Worm (Caenorhabditis elegans) whole organism, L1 larva: ENCODE data around the gene clec-247.

Source experiments
- C16A3.4 ChIP-seq: fragments of 150-350 bp; optimal IDR thresholded peaks from 2 replicates; lab custom pipeline; 2014; ENCODE audit warnings: missing biosample characterization, missing genetic modification characterization
- aha-1 ChIP-seq: fragments of 150-350 bp; optimal IDR thresholded peaks from 2 replicates; lab custom pipeline; 2014; ENCODE audit warnings: missing biosample characterization, missing genetic modification characterization
- blmp-1 ChIP-seq: fragments of 150-350 bp; optimal IDR thresholded peaks from 2 replicates; lab custom pipeline; 2014; ENCODE audit warnings: missing biosample characterization, missing genetic modification characterization
- ceh-63 ChIP-seq: fragments of 200-800 bp; sonication (Bioruptor generic); optimal IDR thresholded peaks from 2 replicates; lab custom pipeline; 2018; ENCODE audit warnings: mild to moderate bottlenecking, missing genetic modification characterization, missing compliant biosample characterization
- ces-1 ChIP-seq: fragments of 150-350 bp; optimal IDR thresholded peaks from 2 replicates; lab custom pipeline; 2014; ENCODE audit warnings: missing biosample characterization, missing genetic modification reagents, missing genetic modification characterization
- efl-1 ChIP-seq, 4 experiments: fragments of 150-350 bp; optimal IDR thresholded peaks in 3 of 4; peaks in 1 of 4; 1 replicate in 1 of 4; 2 replicates in 3 of 4; lab custom pipeline; 2014; ENCODE audit warnings: missing biosample characterization in 2 of 4, missing genetic modification characterization in 2 of 4, missing genetic modification reagents in 2 of 4
- efl-3 ChIP-seq: fragments of 200-800 bp; sonication (Bioruptor generic); optimal IDR thresholded peaks from 2 replicates; lab custom pipeline; 2018; ENCODE audit warnings: mild to moderate bottlenecking, missing genetic modification characterization, missing compliant biosample characterization
- elt-2 ChIP-seq: sonication (generic microtip); optimal IDR thresholded peaks from 2 replicates; lab custom pipeline; 2016; ENCODE audit warnings: missing genetic modification characterization, mild to moderate bottlenecking, inconsistent platforms, missing compliant biosample characterization, missing genetic modification reagents
- fkh-8 ChIP-seq: sonication (generic microtip); optimal IDR thresholded peaks from 2 replicates; lab custom pipeline; 2016; ENCODE audit warnings: mild to moderate bottlenecking, missing genetic modification characterization, missing compliant biosample characterization
- hpl-2 ChIP-seq: fragments of 150-350 bp; optimal IDR thresholded peaks from 2 replicates; lab custom pipeline; 2014; ENCODE audit warnings: missing biosample characterization, missing genetic modification reagents, missing genetic modification characterization
- lin-15B ChIP-seq: fragments of 150-350 bp; sonication (generic microtip); optimal IDR thresholded peaks from 3 replicates; lab custom pipeline; 2014; ENCODE audit warnings: missing biosample characterization, missing genetic modification characterization
- lin-35 ChIP-seq, 2 experiments: fragments of 150-350 bp; optimal IDR thresholded peaks; 2 replicates each; lab custom pipeline; 2014; ENCODE audit warnings: missing biosample characterization in 2 of 2, missing genetic modification characterization in 2 of 2, missing genetic modification reagents in 2 of 2
- nhr-11 ChIP-seq: fragments of 150-350 bp; optimal IDR thresholded peaks from 2 replicates; lab custom pipeline; 2014; ENCODE audit warnings: missing biosample characterization, missing genetic modification characterization
- nhr-12 ChIP-seq: sonication (generic microtip); optimal IDR thresholded peaks from 2 replicates; lab custom pipeline; 2017; ENCODE audit warnings: missing biosample characterization, missing genetic modification characterization
- nhr-19 ChIP-seq: fragments of 200-800 bp; sonication (Bioruptor generic); conservative IDR thresholded peaks from 2 replicates; pipeline ENCODE4 v1.3.6; 2022; ENCODE audit warnings: missing genetic modification characterization, missing compliant biosample characterization
- nhr-20 ChIP-seq: sonication (generic microtip); optimal IDR thresholded peaks from 2 replicates; lab custom pipeline; 2016; ENCODE audit warnings: mild to moderate bottlenecking, missing genetic modification characterization, missing compliant biosample characterization
- nhr-47 ChIP-seq: sonication (generic microtip); optimal IDR thresholded peaks from 2 replicates; lab custom pipeline; 2016; ENCODE audit warnings: mild to moderate bottlenecking, missing genetic modification characterization, moderate library complexity, missing compliant biosample characterization
- nhr-76 ChIP-seq: sonication (generic microtip); optimal IDR thresholded peaks from 2 replicates; lab custom pipeline; 2017; ENCODE audit warnings: missing biosample characterization, missing genetic modification characterization
- nhr-77 ChIP-seq: fragments of 150-350 bp; optimal IDR thresholded peaks from 2 replicates; lab custom pipeline; 2014; ENCODE audit warnings: missing biosample characterization, missing genetic modification characterization
- nhr-90 ChIP-seq: sonication (generic microtip); optimal IDR thresholded peaks from 2 replicates; lab custom pipeline; 2016; ENCODE audit warnings: mild to moderate bottlenecking, missing genetic modification characterization, missing compliant biosample characterization; ENCODE audit not compliant: poor library complexity
- pqm-1 ChIP-seq: sonication (generic microtip); optimal IDR thresholded peaks from 3 replicates; lab custom pipeline; 2017; ENCODE audit warnings: missing biosample characterization, missing genetic modification characterization
- unc-130 ChIP-seq: fragments of 150-350 bp; optimal IDR thresholded peaks from 2 replicates; lab custom pipeline; 2017; ENCODE audit warnings: missing biosample characterization, missing genetic modification characterization, inconsistent platforms
- vab-15 ChIP-seq: sonication (generic microtip); optimal IDR thresholded peaks from 2 replicates; lab custom pipeline; 2017; ENCODE audit warnings: missing genotype, mild to moderate bottlenecking, missing genetic modification characterization, missing compliant biosample characterization
- zag-1 ChIP-seq: fragments of 150-350 bp; optimal IDR thresholded peaks from 2 replicates; lab custom pipeline; 2014; ENCODE audit warnings: missing biosample characterization, missing genetic modification characterization
- ztf-11 ChIP-seq, 2 experiments: sonication (generic microtip); optimal IDR thresholded peaks; 2 replicates each; lab custom pipeline; 2016 to 2017; ENCODE audit warnings: missing genetic modification characterization in 2 of 2, missing biosample characterization in 1 of 2, missing compliant biosample characterization in 1 of 2

The clec-247 gene

ce11 chrV:18323231-18323630 is 40.5 kb downstream of the clec-247 start, which contains the start of gene B0462.5:
B0462.5 (minus strand) TSS chrV:18323331.
- TF ChIP-seq zag-1 = no peak
- TF ChIP-seq ztf-11 (tag; optimal IDR thresholded peaks at IDR 0.05; lab: Kevin White, UChicago) = no peak
- no peak for TF ChIP-seq unc-130 (tag; lab: Kevin White, UChicago)
- TF ChIP-seq aha-1 (tag; lab: Kevin White, UChicago) = no peak
- no peak for TF ChIP-seq nhr-77
- TF ChIP-seq nhr-90 = no peak
- TF ChIP-seq nhr-76 = no peak
- TF ChIP-seq efl-3 = no peak
- no peak for TF ChIP-seq nhr-20 (tag; lab: Kevin White, UChicago)
- TF ChIP-seq fkh-8 (tag; lab: Kevin White, UChicago) = no peak
- no peak for TF ChIP-seq lin-15B (tag; lab: Kevin White, UChicago)
- no peak for TF ChIP-seq nhr-12
- no peak for TF ChIP-seq blmp-1
- TF ChIP-seq ces-1 = no peak
- TF ChIP-seq nhr-47 (tag; lab: Kevin White, UChicago) = no peak
- TF ChIP-seq C16A3.4 = no peak
- no peak for TF ChIP-seq nhr-11 (tag; lab: Kevin White, UChicago)
- TF ChIP-seq vab-15 (tag; lab: Kevin White, UChicago) = no peak
- TF ChIP-seq hpl-2 (GFP tag; lab: Kevin White, UChicago) = no peak
- no peak for TF ChIP-seq nhr-19

- TF ChIP-seq pqm-1 (tag; lab: Kevin White, UChicago) = peak; percentile 39
- no peak for TF ChIP-seq ceh-63 (GFP tag; lab: Kevin White, UChicago)
- no peak for TF ChIP-seq efl-1 (optimal IDR thresholded peaks at IDR 0.05; lab: Kevin White, UChicago)
- peak in 1 of 2 experiments; percentile 60 for TF ChIP-seq efl-1 (GFP tag; optimal IDR thresholded peaks at IDR 0.05 in 1 of 2; lab: Kevin White, UChicago)
- peak in 1 of 2 experiments; percentile 22 for TF ChIP-seq lin-35 (GFP tag; optimal IDR thresholded peaks at IDR 0.05; lab: Kevin White, UChicago)
- TF ChIP-seq elt-2 (tag; lab: Kevin White, UChicago) = peak; percentile 80
- TF ChIP-seq, all 84 proteins: peak for 4
Measured at ce11 chrV:18324525-18324924, 41.8 kb downstream of the clec-247 start.

- no peak for TF ChIP-seq zag-1
- TF ChIP-seq efl-1 (optimal IDR thresholded peaks at IDR 0.05; lab: Kevin White, UChicago) = no peak
- peak in 1 of 2 experiments; percentile 38 for TF ChIP-seq efl-1 (GFP tag; optimal IDR thresholded peaks at IDR 0.05 in 1 of 2; lab: Kevin White, UChicago)
Measured at ce11 chrV:18331086-18331485, 48.4 kb downstream of the clec-247 start, which contains the start of gene B0462.4. B0462.4 (minus strand) TSS chrV:18331186.
